Fruit fly (Drosophila melanogaster) whole organism, embryonic: Measurements from ENCODE around the gene CG31275.

ENCODE experiments used
- Blimp-1 ChIP-seq: fragments of 200-800 bp; sonication (Bioruptor generic); optimal IDR thresholded peaks from 3 replicates; lab custom pipeline; 2018; ENCODE audit warnings: missing biosample characterization, missing genetic modification characterization, mild to moderate bottlenecking, moderate library complexity, missing genetic modification reagents
- BtbVII ChIP-seq: fragments of 200-800 bp; sonication (Bioruptor generic); optimal IDR thresholded peaks from 3 replicates; lab custom pipeline; 2017; ENCODE audit warnings: missing biosample characterization, mild to moderate bottlenecking, missing genetic modification characterization
- CG11695 ChIP-seq: fragments of 200-800 bp; sonication (Bioruptor generic); IDR thresholded peaks from 3 replicates; pipeline ENCODE4 v1.3.6; 2022; ENCODE audit warnings: missing biosample characterization, missing genetic modification characterization
- CG12236 ChIP-seq: fragments of 200-800 bp; sonication (Bioruptor generic); optimal IDR thresholded peaks from 2 replicates; lab custom pipeline; 2016; ENCODE audit warnings: missing biosample characterization, missing genetic modification characterization
- CG12744 ChIP-seq: fragments of 200-800 bp; sonication (Bioruptor generic); optimal IDR thresholded peaks from 2 replicates; lab custom pipeline; 2016; ENCODE audit warnings: missing biosample characterization, missing genetic modification characterization
- CG12769 ChIP-seq: fragments of 200-800 bp; sonication (Bioruptor generic); optimal IDR thresholded peaks from 2 replicates; lab custom pipeline; 2019; ENCODE audit warnings: missing biosample characterization, mild to moderate bottlenecking, missing genetic modification characterization, moderate library complexity
- CG14710 ChIP-seq: fragments of 200-800 bp; sonication (Bioruptor generic); optimal IDR thresholded peaks from 3 replicates; lab custom pipeline; 2019; ENCODE audit warnings: missing biosample characterization, mild to moderate bottlenecking, missing genetic modification characterization, moderate library complexity
- CG15479 ChIP-seq: fragments of 200-800 bp; sonication (Bioruptor generic); optimal IDR thresholded peaks from 3 replicates; lab custom pipeline; 2019; ENCODE audit warnings: missing biosample characterization, mild to moderate bottlenecking, missing genetic modification characterization, moderate library complexity
- CG1602 ChIP-seq: fragments of 200-800 bp; sonication (Bioruptor generic); optimal IDR thresholded peaks from 3 replicates; lab custom pipeline; 2016; ENCODE audit warnings: missing biosample characterization, missing genetic modification characterization
- CG16779 ChIP-seq: fragments of 200-800 bp; sonication (Bioruptor generic); IDR thresholded peaks from 2 replicates; pipeline ENCODE4 v1.3.6; 2022; ENCODE audit warnings: missing biosample characterization, missing genetic modification characterization
- CG16863 ChIP-seq: fragments of 200-800 bp; sonication (Bioruptor generic); optimal IDR thresholded peaks from 3 replicates; lab custom pipeline; 2016; ENCODE audit warnings: missing biosample characterization, missing genetic modification characterization
- CG17186 ChIP-seq: fragments of 200-800 bp; sonication (Bioruptor generic); optimal IDR thresholded peaks from 3 replicates; lab custom pipeline; 2017; ENCODE audit warnings: missing biosample characterization, missing genetic modification reagents, missing genetic modification characterization
- CG30431 ChIP-seq: fragments of 200-800 bp; sonication (Bioruptor generic); optimal IDR thresholded peaks from 2 replicates; lab custom pipeline; 2017; ENCODE audit warnings: missing biosample characterization, missing genetic modification characterization
- CG3163 ChIP-seq: fragments of 200-800 bp; sonication (Bioruptor generic); optimal IDR thresholded peaks from 3 replicates; lab custom pipeline; 2016; ENCODE audit warnings: missing biosample characterization, missing genetic modification characterization
- CG3838 ChIP-seq: fragments of 200-800 bp; sonication (Bioruptor generic); optimal IDR thresholded peaks from 3 replicates; lab custom pipeline; 2016; ENCODE audit warnings: missing biosample characterization, missing genetic modification characterization
- CG4360 ChIP-seq: fragments of 200-800 bp; sonication (Bioruptor generic); IDR thresholded peaks from 2 replicates; pipeline ENCODE4 v1.3.6; 2022; ENCODE audit warnings: missing biosample characterization, missing genetic modification characterization
- CG6254 ChIP-seq: fragments of 200-800 bp; sonication (Bioruptor generic); optimal IDR thresholded peaks from 3 replicates; lab custom pipeline; 2017; ENCODE audit warnings: mild to moderate bottlenecking, missing biosample characterization, missing genetic modification reagents, missing genetic modification characterization
- CG7928 ChIP-seq: fragments of 200-800 bp; sonication (Bioruptor generic); optimal IDR thresholded peaks from 2 replicates; lab custom pipeline; 2017; ENCODE audit warnings: missing biosample characterization, mild to moderate bottlenecking, missing genetic modification characterization
- CG8924 ChIP-seq: fragments of 200-800 bp; optimal IDR thresholded peaks from 3 replicates; lab custom pipeline; 2019; ENCODE audit warnings: missing biosample characterization, mild to moderate bottlenecking, missing genetic modification characterization, moderate library complexity
- CTCF ChIP-seq: fragments of 200-800 bp; sonication (Bioruptor generic); optimal IDR thresholded peaks from 2 replicates; lab custom pipeline; 2017; ENCODE audit warnings: missing biosample characterization, mild to moderate bottlenecking, missing genetic modification characterization, moderate library complexity
- CoRest ChIP-seq: fragments of 200-800 bp; sonication (Bioruptor generic); optimal IDR thresholded peaks from 3 replicates; lab custom pipeline; 2018; ENCODE audit warnings: missing biosample characterization, mild to moderate bottlenecking, missing genetic modification characterization, moderate library complexity
- Fer2 ChIP-seq: fragments of 200-800 bp; sonication (Bioruptor generic); optimal IDR thresholded peaks from 2 replicates; lab custom pipeline; 2018; ENCODE audit warnings: missing biosample characterization, mild to moderate bottlenecking, missing genetic modification characterization, moderate library complexity
- HHEX ChIP-seq: fragments of 200-800 bp; sonication (Bioruptor generic); optimal IDR thresholded peaks from 3 replicates; lab custom pipeline; 2017; ENCODE audit warnings: missing biosample characterization, mild to moderate bottlenecking, missing genetic modification characterization, missing genetic modification reagents
- Hr39 ChIP-seq: fragments of >200 bp; optimal IDR thresholded peaks from 2 replicates; lab custom pipeline; 2017
- MBD-R2 ChIP-seq: fragments of 200-800 bp; sonication (Bioruptor generic); IDR thresholded peaks from 2 replicates; pipeline ENCODE4 v1.3.6; 2022; ENCODE audit warnings: missing biosample characterization, missing genetic modification characterization
- Meics ChIP-seq: fragments of 200-800 bp; sonication (Bioruptor generic); optimal IDR thresholded peaks from 2 replicates; lab custom pipeline; 2017; ENCODE audit warnings: missing biosample characterization, mild to moderate bottlenecking, missing genetic modification characterization
- NfI ChIP-seq: fragments of 200-800 bp; sonication (Bioruptor generic); optimal IDR thresholded peaks from 3 replicates; lab custom pipeline; 2018; ENCODE audit warnings: missing biosample characterization, mild to moderate bottlenecking, missing genetic modification characterization, moderate library complexity
- Opbp ChIP-seq: fragments of 200-800 bp; sonication (Bioruptor generic); IDR thresholded peaks from 3 replicates; pipeline ENCODE4 v1.3.6; 2022; ENCODE audit warnings: missing biosample characterization, missing genetic modification characterization; ENCODE audit not compliant: partially characterized antibody
- Ptx1 ChIP-seq: fragments of 200-800 bp; sonication (Bioruptor generic); IDR thresholded peaks from 2 replicates; pipeline ENCODE4 v1.3.6; 2022; ENCODE audit warnings: missing biosample characterization, missing genetic modification characterization
- Spps ChIP-seq: fragments of 200-800 bp; sonication (Bioruptor generic); optimal IDR thresholded peaks from 2 replicates; lab custom pipeline; 2018; ENCODE audit warnings: missing biosample characterization, mild to moderate bottlenecking, missing genetic modification characterization
- ab ChIP-seq: fragments of 200-800 bp; sonication (Bioruptor generic); optimal IDR thresholded peaks from 2 replicates; lab custom pipeline; 2016; ENCODE audit warnings: missing biosample characterization, missing genetic modification characterization
- ac ChIP-seq: fragments of 200-800 bp; sonication (Bioruptor generic); optimal IDR thresholded peaks from 3 replicates; lab custom pipeline; 2017; ENCODE audit warnings: missing biosample characterization, mild to moderate bottlenecking, missing genetic modification characterization
- ara ChIP-seq: fragments of 200-800 bp; sonication (Bioruptor generic); IDR thresholded peaks from 2 replicates; pipeline ENCODE4 v1.3.6; 2022; ENCODE audit warnings: missing biosample characterization, missing genetic modification characterization
- croc ChIP-seq: fragments of 200-800 bp; sonication (Bioruptor generic); conservative IDR thresholded peaks from 3 replicates; pipeline ENCODE4 v1.3.6; 2022; ENCODE audit warnings: missing biosample characterization, missing genetic modification characterization
- disco-r ChIP-seq: fragments of 200-800 bp; sonication (Bioruptor generic); optimal IDR thresholded peaks from 2 replicates; lab custom pipeline; 2016; ENCODE audit warnings: missing biosample characterization, missing genetic modification characterization
- dmrt99B ChIP-seq: fragments of 200-800 bp; sonication (Bioruptor generic); optimal IDR thresholded peaks from 2 replicates; lab custom pipeline; 2018; ENCODE audit warnings: missing biosample characterization, mild to moderate bottlenecking, missing genetic modification characterization, moderate library complexity
- eyg ChIP-seq: fragments of 200-800 bp; sonication (Bioruptor generic); optimal IDR thresholded peaks from 3 replicates; lab custom pipeline; 2016; ENCODE audit warnings: missing biosample characterization, missing genetic modification characterization
- grau ChIP-seq: fragments of 200-800 bp; optimal IDR thresholded peaks from 3 replicates; lab custom pipeline; 2019; ENCODE audit warnings: missing biosample characterization, mild to moderate bottlenecking, missing genetic modification characterization, moderate library complexity
- h ChIP-seq: fragments of >200 bp; optimal IDR thresholded peaks from 2 replicates; lab custom pipeline; 2017
- hkb ChIP-seq, 2 experiments: fragments of 200-800 bp in 1 of 2; fragments of >200 bp in 1 of 2; sonication (Bioruptor generic) in 1 of 2; IDR thresholded peaks in 1 of 2; optimal IDR thresholded peaks in 1 of 2; 2 replicates each; pipeline versions ENCODE4 v1.3.6 to Lab custom; 2017 to 2022; ENCODE audit warnings: missing biosample characterization in 1 of 2, missing genetic modification characterization in 1 of 2
- kah ChIP-seq: fragments of 200-800 bp; sonication (Bioruptor generic); optimal IDR thresholded peaks from 2 replicates; lab custom pipeline; 2018; ENCODE audit warnings: missing biosample characterization, mild to moderate bottlenecking, missing genetic modification characterization
- pan ChIP-seq, 4 experiments: fragments of >200 bp in 3 of 4; fragments of 200-800 bp in 1 of 4; sonication (Bioruptor generic) in 1 of 4; optimal IDR thresholded peaks in 3 of 4; IDR thresholded peaks in 1 of 4; 2 replicates each; pipeline versions ENCODE4 v1.3.6 to Lab custom; 2017 to 2022; ENCODE audit warnings: missing biosample characterization in 2 of 4, missing genetic modification characterization in 2 of 4, mixed read lengths in 1 of 4
- phol ChIP-seq: fragments of 200-800 bp; sonication (Bioruptor generic); optimal IDR thresholded peaks from 3 replicates; lab custom pipeline; 2018; ENCODE audit warnings: missing biosample characterization, mild to moderate bottlenecking, missing genetic modification characterization, moderate library complexity
- prd ChIP-seq, 3 experiments: fragments of >200 bp in 2 of 3; fragments of 200-800 bp in 1 of 3; sonication (Bioruptor generic) in 1 of 3; optimal IDR thresholded peaks in 2 of 3; IDR thresholded peaks in 1 of 3; 2 replicates in 2 of 3; 3 replicates in 1 of 3; pipeline versions ENCODE4 v1.3.6 to Lab custom; 2017 to 2022; ENCODE audit warnings: missing biosample characterization in 1 of 3, missing genetic modification characterization in 1 of 3
- pum ChIP-seq: fragments of 200-800 bp; sonication (Bioruptor generic); optimal IDR thresholded peaks from 2 replicates; lab custom pipeline; 2016; ENCODE audit warnings: missing biosample characterization, missing genetic modification characterization
- rib ChIP-seq: fragments of 200-800 bp; sonication (Bioruptor generic); IDR thresholded peaks from 2 replicates; pipeline ENCODE4 v1.3.6; 2022; ENCODE audit warnings: missing biosample characterization, missing genetic modification characterization
- ssp ChIP-seq: fragments of 200-800 bp; sonication (Bioruptor generic); IDR thresholded peaks from 2 replicates; pipeline ENCODE4 v1.3.6; 2022; ENCODE audit warnings: missing biosample characterization, missing genetic modification characterization
- stwl ChIP-seq: fragments of 200-800 bp; sonication (Bioruptor generic); optimal IDR thresholded peaks from 3 replicates; lab custom pipeline; 2018; ENCODE audit warnings: missing biosample characterization, mild to moderate bottlenecking, missing genetic modification characterization, moderate library complexity
- tgo ChIP-seq: fragments of 200-800 bp; sonication (Bioruptor generic); IDR thresholded peaks from 3 replicates; pipeline ENCODE4 v1.3.6; 2022; ENCODE audit warnings: missing biosample characterization, missing genetic modification characterization
- yki ChIP-seq: fragments of >200 bp; optimal IDR thresholded peaks from 3 replicates; lab custom pipeline; 2018

Gene CG31275

DNA sequence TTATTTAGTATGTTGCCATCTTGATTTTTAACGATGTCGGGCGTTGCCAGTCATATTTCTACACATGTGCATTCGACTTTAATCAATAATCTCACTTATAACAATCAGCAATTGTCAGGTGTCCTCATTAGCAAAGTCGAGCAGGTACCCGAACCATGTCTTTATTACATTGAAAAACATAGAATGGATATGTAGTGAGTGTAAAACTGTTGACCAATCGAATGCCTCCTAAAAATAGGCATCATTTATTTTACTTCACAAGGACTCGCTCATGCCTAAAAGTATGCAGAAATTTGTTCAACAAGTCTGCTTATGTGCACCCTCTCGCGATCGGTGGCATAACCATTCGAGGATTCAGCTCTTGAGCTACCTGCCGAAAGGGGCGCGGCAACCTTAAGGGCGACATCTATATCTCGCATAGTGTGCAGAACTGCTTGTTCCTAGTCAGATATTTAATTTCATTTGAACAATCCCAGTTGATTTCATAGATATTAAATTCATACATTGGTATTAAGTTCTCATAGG is 47.4 kb upstream of the CG31275 start (continued):
- TF ChIP-seq ac (GFP tag; lab: Kevin White, UChicago) (peak; percentile 72), pan (optimal IDR thresholded peaks at IDR 0.05; lab: Kevin White, UChicago) (no peak), pan (GFP tag; optimal IDR thresholded peaks at IDR 0.05 in 1 of 2, IDR thresholded peaks at IDR 0.05 in 1 of 2) (peak in 1 of 2 experiments; percentile 85), ara (GFP tag; lab: Robert Waterston, UW) (peak; percentile 87), grau (tag; lab: Kevin White, UChicago) (peak; percentile 78), prd (optimal IDR thresholded peaks at IDR 0.05; lab: Kevin White, UChicago) (no peak), prd (GFP tag; IDR thresholded peaks at IDR 0.05; lab: Robert Waterston, UW) (peak; percentile 82), ssp (GFP tag; lab: Robert Waterston, UW) (peak; percentile 76), Ptx1 (GFP tag; lab: Robert Waterston, UW) (peak; percentile 87), CG12769 (tag; lab: Kevin White, UChicago) (peak; percentile 76), CG7928 (GFP tag; lab: Kevin White, UChicago) (peak; percentile 73), CG17186 (GFP tag; lab: Kevin White, UChicago) (peak; percentile 81), rib (GFP tag; lab: Robert Waterston, UW) (peak; percentile 47; the same call in 1 of the 2 replicates), MBD-R2 (GFP tag; lab: Robert Waterston, UW) (peak; percentile 52; the same call in 1 of the 2 replicates), hkb (optimal IDR thresholded peaks at IDR 0.05; lab: Kevin White, UChicago) (peak; percentile 52), hkb (GFP tag; IDR thresholded peaks at IDR 0.05; lab: Robert Waterston, UW) (peak; percentile 89), pum (GFP tag; lab: Kevin White, UChicago) (peak; percentile 95), Hr39 (lab: Kevin White, UChicago) (no peak), tgo (peak; percentile 78), NfI (GFP tag; lab: Kevin White, UChicago) (peak; percentile 95), disco-r (peak; percentile 88), Meics (GFP tag; lab: Kevin White, UChicago) (peak; percentile 93), CG3838 (GFP tag; lab: Kevin White, UChicago) (peak; percentile 72), CoRest (tag; lab: Kevin White, UChicago) (peak; percentile 79), Spps (tag; lab: Kevin White, UChicago) (peak; percentile 71), phol (tag; lab: Kevin White, UChicago) (peak; percentile 88), CG16863 (GFP tag; lab: Kevin White, UChicago) (peak; percentile 92), CG3163 (GFP tag; lab: Kevin White, UChicago) (peak; percentile 83), h (lab: Kevin White, UChicago) (peak; percentile 55), CG15479 (GFP tag; lab: Kevin White, UChicago) (no peak), CG16779 (GFP tag; lab: Robert Waterston, UW) (peak; percentile 94), yki (no peak), kah (peak; percentile 81), Blimp-1 (peak; percentile 88), CG8924 (tag; lab: Kevin White, UChicago) (peak; percentile 55), eyg (GFP tag; lab: Kevin White, UChicago) (peak; percentile 75), CG30431 (GFP tag; lab: Kevin White, UChicago) (peak; percentile 91), dmrt99B (peak; percentile 68), ab (GFP tag; lab: Kevin White, UChicago) (peak; percentile 90), CG12744 (peak; percentile 86), CG14710 (tag; lab: Kevin White, UChicago) (peak; percentile 85), CG11695 (no peak), CTCF (GFP tag; lab: Kevin White, UChicago) (peak; percentile 100), CG1602 (GFP tag; lab: Kevin White, UChicago) (peak; percentile 89), CG6254 (GFP tag; lab: Kevin White, UChicago) (peak; percentile 80), Fer2 (tag; lab: Kevin White, UChicago) (peak; percentile 68), Opbp (peak; percentile 63; the same call in 1 of the 3 replicates), croc (peak; percentile 56; the same call in 2 of the 3 replicates), stwl (tag; lab: Kevin White, UChicago) (peak; percentile 82), HHEX (GFP tag; lab: Kevin White, UChicago) (peak; percentile 94), CG12236 (GFP tag; lab: Kevin White, UChicago) (peak; percentile 78), BtbVII (GFP tag; lab: Kevin White, UChicago) (peak; percentile 84), CG4360 (GFP tag; lab: Robert Waterston, UW) (peak; percentile 47; the same call in 1 of the 2 replicates)
